Worm (Caenorhabditis elegans) whole organism, L4 larva: ENCODE results near the gene mdt-6.

Source experiments
- F44E2.7 ChIP-seq: fragments of 200-800 bp; sonication (Bioruptor generic); IDR thresholded peaks from 2 replicates; pipeline ENCODE4 v2.1.2; 2022; ENCODE audit warnings: missing genetic modification characterization, missing compliant biosample characterization
- R02D3.7 ChIP-seq: fragments of 150-350 bp; sonication (generic microtip); optimal IDR thresholded peaks from 3 replicates; lab custom pipeline; 2014; ENCODE audit warnings: missing biosample characterization, missing genetic modification characterization
- Y75B8A.6 ChIP-seq: fragments of 200-800 bp; sonication (Bioruptor generic); IDR thresholded peaks from 2 replicates; pipeline ENCODE4 v1.3.6; 2022; ENCODE audit warnings: missing genetic modification reagents, missing genetic modification characterization, missing compliant biosample characterization
- ZK337.2 ChIP-seq: fragments of 200-800 bp; sonication (Bioruptor generic); IDR thresholded peaks from 2 replicates; pipeline ENCODE4 v1.3.6; 2022; ENCODE audit warnings: missing genetic modification reagents, missing genetic modification characterization, missing compliant biosample characterization
- aha-1 ChIP-seq: fragments of 150-350 bp; peaks from one replicate; lab custom pipeline; 2014; ENCODE audit warnings: missing biosample characterization, missing genetic modification characterization
- ceh-20 ChIP-seq: fragments of 200-800 bp; sonication (Bioruptor generic); IDR thresholded peaks from 2 replicates; pipeline ENCODE4 v1.3.6; 2022; ENCODE audit warnings: missing genetic modification reagents, missing genetic modification characterization, missing compliant biosample characterization
- daf-16 ChIP-seq, 3 experiments: sonication (generic microtip); optimal IDR thresholded peaks; 2 replicates each; lab custom pipeline; 2016 to 2017; ENCODE audit warnings: missing genetic modification characterization in 3 of 3, missing genetic modification reagents in 3 of 3, mild to moderate bottlenecking in 2 of 3, missing compliant biosample characterization in 2 of 3, missing biosample characterization in 1 of 3, moderate library complexity in 1 of 3
- dmd-9 ChIP-seq: fragments of 200-800 bp; sonication (Bioruptor generic); IDR thresholded peaks from 2 replicates; pipeline ENCODE4 v1.3.6; 2022; ENCODE audit warnings: missing genetic modification reagents, missing genetic modification characterization, missing compliant biosample characterization
- dpl-1 ChIP-seq: fragments of 150-350 bp; optimal IDR thresholded peaks from 2 replicates; lab custom pipeline; 2014; ENCODE audit warnings: missing biosample characterization, missing genetic modification reagents, missing genetic modification characterization
- duxl-1 ChIP-seq: sonication (generic microtip); optimal IDR thresholded peaks from 2 replicates; lab custom pipeline; 2016; ENCODE audit warnings: mild to moderate bottlenecking, missing genetic modification characterization, moderate library complexity, missing compliant biosample characterization; ENCODE audit not compliant: poor library complexity
- dve-1 ChIP-seq: sonication (generic microtip); optimal IDR thresholded peaks from 2 replicates; lab custom pipeline; 2017; ENCODE audit warnings: antibody characterized with exemption, mild to moderate bottlenecking, missing genetic modification characterization, missing compliant biosample characterization; ENCODE audit not compliant: insufficient read depth
- egl-27 ChIP-seq: sonication (generic microtip); optimal IDR thresholded peaks from 3 replicates; lab custom pipeline; 2017; ENCODE audit warnings: missing biosample characterization, missing genetic modification reagents, missing genetic modification characterization
- fos-1 ChIP-seq: fragments of 150-350 bp; optimal IDR thresholded peaks from 2 replicates; lab custom pipeline; 2014; ENCODE audit warnings: missing biosample characterization, missing genetic modification characterization
- hif-1 ChIP-seq, 2 experiments: sonication (generic microtip); optimal IDR thresholded peaks; 2 replicates each; lab custom pipeline; 2016 to 2017; ENCODE audit warnings: missing compliant biosample characterization in 2 of 2, missing genetic modification characterization in 2 of 2, missing genetic modification reagents in 2 of 2, missing genotype in 2 of 2, mild to moderate bottlenecking in 1 of 2
- hlh-11 ChIP-seq: fragments of 200-800 bp; sonication (Bioruptor generic); optimal IDR thresholded peaks from 2 replicates; lab custom pipeline; 2018; ENCODE audit warnings: mild to moderate bottlenecking, missing genetic modification characterization, missing compliant biosample characterization
- hlh-30 ChIP-seq: sonication (generic microtip); optimal IDR thresholded peaks from 2 replicates; lab custom pipeline; 2017; ENCODE audit warnings: antibody characterized with exemption, mild to moderate bottlenecking, missing genetic modification characterization, missing compliant biosample characterization; ENCODE audit not compliant: insufficient read depth
- lin-38 ChIP-seq: fragments of 200-800 bp; sonication (Bioruptor generic); IDR thresholded peaks from 2 replicates; pipeline ENCODE4 v1.3.6; 2022; ENCODE audit warnings: missing genetic modification reagents, missing genetic modification characterization, missing compliant biosample characterization
- lsy-2 ChIP-seq, 2 experiments: fragments of 150-350 bp in 1 of 2; sonication (generic microtip) in 1 of 2; optimal IDR thresholded peaks; 2 replicates each; lab custom pipeline; 2014 to 2017; ENCODE audit warnings: missing biosample characterization in 2 of 2, missing genetic modification characterization in 2 of 2
- madf-5 ChIP-seq, 2 experiments: fragments of 200-800 bp; sonication (Bioruptor generic); IDR thresholded peaks; 2 replicates each; pipeline ENCODE4 v1.3.6; 2022; ENCODE audit warnings: missing compliant biosample characterization in 2 of 2, missing genetic modification characterization in 2 of 2
- mdl-1 ChIP-seq, 2 experiments: fragments of 150-350 bp in 1 of 2; sonication (generic microtip) in 1 of 2; optimal IDR thresholded peaks; 2 replicates each; lab custom pipeline; 2014 to 2017; ENCODE audit warnings: missing biosample characterization in 2 of 2, missing genetic modification characterization in 2 of 2
- mep-1 ChIP-seq: fragments of 150-350 bp; sonication (generic microtip); optimal IDR thresholded peaks from 3 replicates; lab custom pipeline; 2014; ENCODE audit warnings: missing biosample characterization, missing genetic modification characterization
- mes-2 ChIP-seq: sonication (generic microtip); optimal IDR thresholded peaks from 2 replicates; lab custom pipeline; 2016; ENCODE audit warnings: missing genotype, mild to moderate bottlenecking, missing genetic modification characterization, missing compliant biosample characterization; ENCODE audit not compliant: poor library complexity, severe bottlenecking
- mxl-3 ChIP-seq: fragments of 200-800 bp; sonication (Bioruptor generic); optimal IDR thresholded peaks from 2 replicates; lab custom pipeline; 2018; ENCODE audit warnings: mild to moderate bottlenecking, missing genetic modification characterization, missing compliant biosample characterization
- nhr-102 ChIP-seq: sonication (generic microtip); optimal IDR thresholded peaks from 2 replicates; lab custom pipeline; 2016; ENCODE audit warnings: mild to moderate bottlenecking, missing genetic modification characterization, moderate library complexity, missing compliant biosample characterization
- nhr-11 ChIP-seq: fragments of 150-350 bp; optimal IDR thresholded peaks from 2 replicates; lab custom pipeline; 2014; ENCODE audit warnings: missing biosample characterization, missing genetic modification characterization
- nhr-237 ChIP-seq: sonication (generic microtip); optimal IDR thresholded peaks from 2 replicates; lab custom pipeline; 2017; ENCODE audit warnings: missing biosample characterization, missing genetic modification characterization
- nhr-28 ChIP-seq: fragments of 150-350 bp; optimal IDR thresholded peaks from 2 replicates; lab custom pipeline; 2014; ENCODE audit warnings: missing biosample characterization, missing genetic modification characterization
- nhr-77 ChIP-seq: fragments of 150-350 bp; optimal IDR thresholded peaks from 2 replicates; lab custom pipeline; 2014; ENCODE audit warnings: missing biosample characterization, missing genetic modification characterization
- pqm-1 ChIP-seq: sonication (generic microtip); optimal IDR thresholded peaks from 2 replicates; lab custom pipeline; 2017; ENCODE audit warnings: missing biosample characterization, missing genetic modification characterization
- rbr-2 ChIP-seq: sonication (generic microtip); optimal IDR thresholded peaks from 2 replicates; lab custom pipeline; 2016; ENCODE audit warnings: missing genotype, missing genetic modification characterization, missing compliant biosample characterization
- unc-130 ChIP-seq: sonication (generic microtip); optimal IDR thresholded peaks from 2 replicates; lab custom pipeline; 2016; ENCODE audit warnings: missing genetic modification reagents, missing genetic modification characterization, missing compliant biosample characterization
- unc-62 ChIP-seq, 3 experiments: fragments of 150-350 bp in 1 of 3; sonication (generic microtip); optimal IDR thresholded peaks in 2 of 3; peaks in 1 of 3; 1 replicate in 1 of 3; 2 replicates in 2 of 3; lab custom pipeline; 2014 to 2017; ENCODE audit warnings: missing biosample characterization in 3 of 3, missing genetic modification characterization in 3 of 3, missing genetic modification reagents in 3 of 3, missing genotype in 1 of 3

Gene mdt-6

DNA sequence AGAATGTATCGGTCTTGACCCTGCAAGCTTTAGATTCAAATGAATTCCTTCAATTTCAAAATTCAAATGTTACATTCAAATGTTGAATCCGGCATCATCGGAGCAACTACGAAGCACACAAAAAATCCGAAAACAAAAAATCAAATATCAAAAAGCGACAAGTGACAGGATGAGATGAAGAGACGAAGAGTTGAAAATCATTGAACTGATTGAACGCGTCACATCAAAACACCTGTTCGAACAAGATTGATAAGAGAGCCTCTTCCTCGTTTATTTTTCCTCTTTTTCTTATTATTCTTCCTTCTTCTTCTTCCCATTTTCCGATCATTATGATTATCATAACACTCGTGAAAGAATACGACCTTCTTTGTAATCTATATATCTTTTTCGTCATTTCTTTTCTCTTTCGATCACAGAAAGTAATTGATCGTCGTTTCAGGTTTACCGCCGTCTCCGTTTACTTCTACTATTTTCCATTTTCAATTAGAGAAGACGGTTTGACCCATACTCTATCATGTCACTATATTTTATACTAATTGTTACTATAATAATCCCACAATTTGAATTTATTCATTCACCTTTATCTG lies 26.2 kb upstream of the mdt-6 start, which contains the start of gene VC5.2 (continued):
- TF ChIP-seq egl-27 (no peak), F44E2.7 (GFP tag; lab: Robert Waterston, UW) (no peak), nhr-237 (no peak), nhr-77 (tag; lab: Kevin White, UChicago) (peak; percentile 11), nhr-102 (tag; lab: Kevin White, UChicago) (no peak), pqm-1 (tag; lab: Kevin White, UChicago) (no peak), nhr-28 (tag; lab: Kevin White, UChicago) (peak; percentile 75)

- TF ChIP-seq dpl-1, result peak; percentile 93
- TF ChIP-seq lsy-2 (tag; optimal IDR thresholded peaks at IDR 0.05; lab: Kevin White, UChicago), result peak in 1 of 2 experiments; percentile 67
- peak; percentile 29 for TF ChIP-seq hlh-30 (tag; lab: Kevin White, UChicago)
- TF ChIP-seq daf-16 (GFP tag; optimal IDR thresholded peaks at IDR 0.05; lab: Kevin White, UChicago), result no peak
- peak; percentile 10 for TF ChIP-seq daf-16 (tag; optimal IDR thresholded peaks at IDR 0.05; lab: Kevin White, UChicago)
- TF ChIP-seq rbr-2, result peak; percentile 30
- no peak for TF ChIP-seq mdl-1 (tag; optimal IDR thresholded peaks at IDR 0.05; lab: Kevin White, UChicago)
- peak; percentile 76 for TF ChIP-seq duxl-1 (tag; lab: Kevin White, UChicago)
- TF ChIP-seq nhr-11 (tag; lab: Kevin White, UChicago), result no peak
- TF ChIP-seq nhr-102 (tag; lab: Kevin White, UChicago), result peak; percentile 34
- peak; percentile 46 for TF ChIP-seq lin-38
- no peak for TF ChIP-seq madf-5 (GFP tag; IDR thresholded peaks at IDR 0.05; lab: Robert Waterston, UW)
- peak; percentile 66; the same call in 1 of the 2 replicates for TF ChIP-seq ZK337.2 (GFP tag; lab: Robert Waterston, UW)
- TF ChIP-seq pqm-1 (tag; lab: Kevin White, UChicago), result no peak
- TF ChIP-seq hif-1 (tag; optimal IDR thresholded peaks at IDR 0.05; lab: Kevin White, UChicago), result peak in 1 of 2 experiments; percentile 69
- TF ChIP-seq unc-130 (GFP tag; lab: Kevin White, UChicago), result peak; percentile 76
- TF ChIP-seq mes-2 (tag; lab: Kevin White, UChicago), result peak; percentile 98
- TF ChIP-seq dmd-9, result peak; percentile 66; the same call in 1 of the 2 replicates
- peak; percentile 10 for TF ChIP-seq dve-1 (tag; lab: Kevin White, UChicago)
- TF ChIP-seq mxl-3 (GFP tag; lab: Kevin White, UChicago), result no peak
- TF ChIP-seq mep-1 (tag; lab: Kevin White, UChicago), result peak; percentile 18
Measured at ce11 chrV:7084612-7085139, 25.3 kb upstream of the mdt-6 start, which contains the start of gene mys-1. Gene mys-1 (minus strand): TSS chrV:7084662.

- TF ChIP-seq hlh-11 (tag; lab: Kevin White, UChicago) (peak; percentile 0), ceh-20 (no peak), aha-1 (tag; lab: Kevin White, UChicago) (peak; percentile 93), fos-1 (no peak)
Measured at ce11 chrV:7079388-7079787, 20.0 kb upstream of the mdt-6 start.

- no peak for TF ChIP-seq Y75B8A.6 (GFP tag; lab: Robert Waterston, UW)
- peak in 1 of 2 experiments; percentile 76 for TF ChIP-seq unc-62 (GFP tag; optimal IDR thresholded peaks at IDR 0.05 in 1 of 2; lab: Kevin White, UChicago)
- no peak for TF ChIP-seq unc-62 (tag; optimal IDR thresholded peaks at IDR 0.05; lab: Kevin White, UChicago)
- TF ChIP-seq R02D3.7 (tag; lab: Kevin White, UChicago), result no peak
- peak; percentile 87 for TF ChIP-seq aha-1 (tag; lab: Kevin White, UChicago)
Measured at ce11 chrV:7078765-7079164, 19.3 kb upstream of the mdt-6 start.
